Worm (Caenorhabditis elegans) whole organism, late embryonic: ENCODE measurements around the gene R05D8.9.

Source experiments
- nhr-11 ChIP-seq: fragments of 150-350 bp; optimal IDR thresholded peaks from 2 replicates; lab custom pipeline; 2014; ENCODE audit warnings: missing biosample characterization, missing genetic modification characterization
- sdc-2 ChIP-seq: sonication (generic microtip); optimal IDR thresholded peaks from 2 replicates; lab custom pipeline; 2016; ENCODE audit warnings: missing genotype, missing genetic modification characterization, missing compliant biosample characterization

DNA sequence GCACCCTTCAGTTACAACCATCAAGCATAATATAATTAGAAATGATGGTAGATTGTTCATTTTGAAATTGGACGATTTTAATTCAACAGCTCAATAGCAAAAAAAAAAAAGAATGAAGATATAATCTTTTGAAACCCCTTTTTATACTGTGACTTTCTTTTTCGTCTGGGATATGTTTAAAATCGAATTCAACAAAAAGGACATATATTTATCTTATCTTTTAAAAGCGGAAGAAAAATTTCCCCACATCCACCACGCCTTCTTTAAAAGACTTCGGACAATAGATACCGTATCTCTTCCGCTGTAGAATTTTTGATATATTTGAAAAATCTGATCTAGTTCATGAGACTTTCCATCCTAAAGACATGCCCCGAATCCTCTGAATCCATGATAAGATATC, 13.4 kb upstream of the R05D8.9 start, which contains the start of gene R05D8.11:
- TF ChIP-seq sdc-2 (tag; lab: Kevin White, UChicago), result no peak
- TF ChIP-seq nhr-11 (tag; lab: Kevin White, UChicago), result no peak
